Worm (Caenorhabditis elegans) whole organism, young adult: ENCODE data around the gene eri-3.

ENCODE experiments used
- B0035.1 ChIP-seq: sonication (generic microtip); optimal IDR thresholded peaks from 2 replicates; lab custom pipeline; 2016; ENCODE audit warnings: missing genetic modification characterization, mild to moderate bottlenecking, missing compliant biosample characterization, missing genotype, missing genetic modification reagents
- F57A8.1 ChIP-seq: fragments of 200-800 bp; sonication (Bioruptor generic); optimal IDR thresholded peaks from 2 replicates; lab custom pipeline; 2018; ENCODE audit warnings: mild to moderate bottlenecking, missing genetic modification characterization, moderate library complexity, missing compliant biosample characterization
- K12H6.12 ChIP-seq: fragments of 200-800 bp; sonication (Bioruptor generic); optimal IDR thresholded peaks from 2 replicates; lab custom pipeline; 2018; ENCODE audit warnings: mild to moderate bottlenecking, missing genetic modification characterization, missing compliant biosample characterization
- Y53F4B.3 ChIP-seq: fragments of 200-800 bp; sonication (Bioruptor generic); IDR thresholded peaks from 2 replicates; pipeline ENCODE4 v1.3.6; 2022; ENCODE audit warnings: missing genetic modification reagents, missing genetic modification characterization, missing compliant biosample characterization
- Y67H2A.10 ChIP-seq: fragments of 200-800 bp; sonication (Bioruptor generic); conservative IDR thresholded peaks from 2 replicates; pipeline ENCODE4 v1.3.6; 2022; ENCODE audit warnings: missing genetic modification reagents, missing genetic modification characterization, missing compliant biosample characterization
- cebp-2 ChIP-seq: fragments of 200-800 bp; sonication (Bioruptor generic); IDR thresholded peaks from 2 replicates; pipeline ENCODE4 v1.3.6; 2022; ENCODE audit warnings: missing genetic modification characterization, missing compliant biosample characterization
- ceh-40 ChIP-seq: fragments of 200-800 bp; sonication (Bioruptor generic); IDR thresholded peaks from 2 replicates; pipeline ENCODE4 v1.3.6; 2022; ENCODE audit warnings: missing genetic modification characterization, missing compliant biosample characterization
- ceh-91 ChIP-seq: fragments of 200-800 bp; sonication (Bioruptor generic); IDR thresholded peaks from 2 replicates; pipeline ENCODE4 v1.3.6; 2022; ENCODE audit warnings: missing genetic modification reagents, missing genetic modification characterization, missing compliant biosample characterization
- dpl-1 ChIP-seq: fragments of 150-350 bp; optimal IDR thresholded peaks from 2 replicates; lab custom pipeline; 2014; ENCODE audit warnings: missing biosample characterization, missing genetic modification reagents, missing genetic modification characterization
- nfya-1 ChIP-seq: sonication (generic microtip); optimal IDR thresholded peaks from 2 replicates; lab custom pipeline; 2017; ENCODE audit warnings: antibody characterized with exemption, missing compliant biosample characterization, missing genetic modification characterization, borderline replicate concordance; ENCODE audit not compliant: insufficient read depth
- pha-4 ChIP-seq: fragments of 150-350 bp; sonication (generic microtip); optimal IDR thresholded peaks from 2 replicates; lab custom pipeline; 2014; ENCODE audit warnings: missing biosample characterization, missing genetic modification reagents, missing genetic modification characterization
- snpc-1.3 ChIP-seq: sonication (generic microtip); optimal IDR thresholded peaks from 2 replicates; lab custom pipeline; 2017; ENCODE audit warnings: missing genetic modification characterization, mild to moderate bottlenecking, missing compliant biosample characterization, antibody characterized with exemption, moderate library complexity, missing genotype, missing genetic modification reagents; ENCODE audit not compliant: insufficient read depth

DNA sequence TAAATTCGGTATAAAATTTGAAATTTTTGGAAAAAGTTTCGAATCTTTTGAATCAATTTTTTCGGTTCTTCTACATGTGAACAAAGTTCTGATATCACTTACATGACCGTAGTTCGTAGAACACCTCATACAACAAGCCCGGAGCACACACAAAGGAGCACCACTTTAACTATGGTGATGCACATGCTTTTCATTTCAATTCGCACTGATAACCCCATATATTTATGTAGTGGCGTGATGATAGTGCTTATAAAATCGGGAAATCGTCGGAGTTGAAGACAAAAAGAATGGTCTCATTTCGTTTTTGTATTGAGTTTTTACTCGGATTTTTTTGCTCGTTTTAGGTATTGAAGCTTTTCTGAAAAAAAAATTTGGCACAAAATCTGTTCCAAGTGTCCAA is 17.4 kb downstream of the eri-3 start, which contains the start of gene W09B6.4:
- TF ChIP-seq pha-4 (tag; lab: Kevin White, UChicago) (no peak), K12H6.12 (tag; lab: Kevin White, UChicago) (no peak), snpc-1.3 (tag; lab: Kevin White, UChicago) (no peak), F57A8.1 (GFP tag; lab: Kevin White, UChicago) (no peak), Y53F4B.3 (GFP tag; lab: Robert Waterston, UW) (no peak), nfya-1 (tag; lab: Kevin White, UChicago) (no peak), B0035.1 (tag; lab: Kevin White, UChicago) (no peak), dpl-1 (no peak), ceh-91 (GFP tag; lab: Robert Waterston, UW) (no peak), Y67H2A.10 (GFP tag; lab: Robert Waterston, UW) (no peak), cebp-2 (GFP tag; lab: Robert Waterston, UW) (no peak), ceh-40 (GFP tag; lab: Robert Waterston, UW) (no peak)
